Worm (Caenorhabditis elegans): ENCODE results near the gene cbn-1.

ce11 chrII:278636-279035 is 53.7 kb downstream of the cbn-1 start, which contains the start of gene B0432.8:
- TF ChIP-seq unc-39 (tag; optimal IDR thresholded peaks at IDR 0.05) (no peak), ceh-82 (tag; optimal IDR thresholded peaks at IDR 0.05) (no peak), mbf-1 (tag; optimal IDR thresholded peaks at IDR 0.05) (no peak), zag-1 (tag; optimal IDR thresholded peaks at IDR 0.05) (no peak), nhr-11 (tag; optimal IDR thresholded peaks at IDR 0.05) (no peak), ceh-16 (tag; optimal IDR thresholded peaks at IDR 0.05) (no peak), R02D3.7 (tag; optimal IDR thresholded peaks at IDR 0.05) (no peak), ztf-11 (tag; optimal IDR thresholded peaks at IDR 0.05) (no peak), lin-39 (tag; optimal IDR thresholded peaks at IDR 0.05) (no peak), Y55F3AM.14 (GFP tag; optimal IDR thresholded peaks at IDR 0.05) (no peak), nhr-77 (tag; optimal IDR thresholded peaks at IDR 0.05) (no peak), ztf-4 (tag; optimal IDR thresholded peaks at IDR 0.05) (no peak)

Data from whole organism, L2 larva.